Worm (Caenorhabditis elegans) whole organism, L4 larva: Measurements from ENCODE around the gene wdr-31.

Experiments
- egl-27 ChIP-seq: sonication (generic microtip); optimal IDR thresholded peaks from 3 replicates; lab custom pipeline; 2017; ENCODE audit warnings: missing biosample characterization, missing genetic modification reagents, missing genetic modification characterization
- unc-130 ChIP-seq: sonication (generic microtip); optimal IDR thresholded peaks from 2 replicates; lab custom pipeline; 2016; ENCODE audit warnings: missing genetic modification reagents, missing genetic modification characterization, missing compliant biosample characterization

ce11 chrII:2742251-2742650 is 7.2 kb upstream of the wdr-31 start, which contains the start of gene T05A8.7:
- TF ChIP-seq unc-130 (GFP tag; lab: Kevin White, UChicago) (no peak), egl-27 (no peak)
